Worm (Caenorhabditis elegans): ENCODE results near the gene F40B5.2.

ce11 chrX:8390508-8390907 is 22.9 kb downstream of the F40B5.2 start:
- TF ChIP-seq W03F9.2 (tag; optimal IDR thresholded peaks at IDR 0.05) = no peak
- no peak for TF ChIP-seq him-1 (tag; optimal IDR thresholded peaks at IDR 0.05)
- TF ChIP-seq dao-5 (tag; optimal IDR thresholded peaks at IDR 0.05) = no peak
